Comparison of ENCODE assay signal across 1 fruit fly cellular context in the genomic region with DNA sequence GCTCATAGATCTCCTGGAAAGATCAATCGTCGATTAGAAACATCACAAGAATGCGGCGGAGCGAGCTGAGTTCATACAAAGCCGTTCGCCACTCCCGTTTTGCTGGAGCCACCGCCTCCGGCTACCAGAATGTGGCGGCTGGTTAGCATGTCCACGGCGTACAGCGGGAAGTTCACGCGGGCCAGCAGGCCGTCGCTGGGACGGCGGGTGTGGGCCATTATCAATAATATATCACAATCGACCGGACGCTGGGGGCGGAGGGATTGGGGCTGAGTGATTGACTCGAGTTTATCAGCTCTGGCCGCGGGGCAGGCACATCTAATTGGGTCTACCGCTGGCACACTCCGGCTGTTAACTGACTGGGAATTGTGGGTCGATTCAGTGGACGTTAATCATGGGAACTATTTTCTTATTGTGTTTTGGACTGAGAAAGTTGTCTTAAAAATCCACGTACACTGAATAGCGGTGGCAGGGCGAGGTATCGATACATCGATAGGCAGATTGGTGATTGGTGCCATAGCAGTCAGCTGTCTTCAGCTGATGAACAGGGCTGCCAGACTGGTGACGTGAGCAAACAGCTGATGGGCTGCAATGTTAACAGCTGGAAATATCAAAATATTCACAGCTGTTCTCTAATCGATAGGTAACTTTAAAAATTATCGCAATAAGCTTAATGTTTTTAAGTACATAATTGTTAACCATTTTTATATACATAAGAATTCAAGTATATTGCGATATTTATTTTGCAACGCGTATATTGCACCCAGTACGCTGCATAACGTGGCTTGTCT.
A peak's percentile ranks its signal among the peaks of the same experiment; 100 is the strongest.
TF ChIP-seq lines count a peak whose summit lies in the region.

TSS of gene CG9175 (minus strand) at position 488 of the 791 bp plus-strand sequence.

TF ChIP-seq in whole organism, embryonic, 481 proteins besides CTCF, POLR2A, EP300 and RAD21 (continued from another document and continues in another):
- peak; percentile 94 for TF ChIP-seq YL-1 (GFP tag; optimal IDR thresholded peaks at IDR 0.05; lab: Kevin White, UChicago)
- TF ChIP-seq CG30020 (tag; optimal IDR thresholded peaks at IDR 0.05; lab: Kevin White, UChicago): peak; percentile 33
- TF ChIP-seq vnd (GFP tag; IDR thresholded peaks at IDR 0.05; lab: Robert Waterston, UW; ENCODE audit: partially characterized antibody): peak; percentile 87
- peak; percentile 73 for TF ChIP-seq HmgD (GFP tag; optimal IDR thresholded peaks at IDR 0.05; lab: Kevin White, UChicago)
- peak; percentile 39 for TF ChIP-seq tx (GFP tag; optimal IDR thresholded peaks at IDR 0.05; lab: Kevin White, UChicago)
- TF ChIP-seq CG4328 (GFP tag; optimal IDR thresholded peaks at IDR 0.05; lab: Kevin White, UChicago): peak; percentile 4
- TF ChIP-seq BtbVII (GFP tag; optimal IDR thresholded peaks at IDR 0.05; lab: Kevin White, UChicago): no peak
- peak; percentile 85 for TF ChIP-seq CG17186 (GFP tag; optimal IDR thresholded peaks at IDR 0.05; lab: Kevin White, UChicago)
- no peak for TF ChIP-seq pan (optimal IDR thresholded peaks at IDR 0.05; lab: Kevin White, UChicago)
- no peak for TF ChIP-seq pan (GFP tag; optimal IDR thresholded peaks at IDR 0.05 in 1 of 2, IDR thresholded peaks at IDR 0.05 in 1 of 2)
- TF ChIP-seq CG13287 (GFP tag; IDR thresholded peaks at IDR 0.05; lab: Robert Waterston, UW; ENCODE audit: partially characterized antibody): peak; percentile 99
- TF ChIP-seq zfh2 (GFP tag; optimal IDR thresholded peaks at IDR 0.05; lab: Kevin White, UChicago): peak; percentile 41
- TF ChIP-seq Ets97D (GFP tag; optimal IDR thresholded peaks at IDR 0.05; lab: Kevin White, UChicago): peak; percentile 82
- peak; percentile 63 for TF ChIP-seq zen (tag; optimal IDR thresholded peaks at IDR 0.05; lab: Kevin White, UChicago)
- peak; percentile 98 for TF ChIP-seq MBD-R2 (GFP tag; IDR thresholded peaks at IDR 0.05; lab: Robert Waterston, UW)
- peak; percentile 5 for TF ChIP-seq CG11398 (GFP tag; optimal IDR thresholded peaks at IDR 0.05; lab: Kevin White, UChicago)
- TF ChIP-seq pfk (GFP tag; optimal IDR thresholded peaks at IDR 0.05; lab: Kevin White, UChicago): peak; percentile 35
- no peak for TF ChIP-seq Oli (tag; optimal IDR thresholded peaks at IDR 0.05; lab: Kevin White, UChicago)
- TF ChIP-seq CG4854 (GFP tag; optimal IDR thresholded peaks at IDR 0.05; lab: Kevin White, UChicago): peak; percentile 14
- TF ChIP-seq hbn (GFP tag; IDR thresholded peaks at IDR 0.05; lab: Robert Waterston, UW; ENCODE audit: partially characterized antibody): peak; percentile 98
- peak; percentile 41; the same call in 1 of the 2 replicates for TF ChIP-seq chm (GFP tag; IDR thresholded peaks at IDR 0.05; lab: Robert Waterston, UW)
- TF ChIP-seq row (GFP tag; IDR thresholded peaks at IDR 0.05; lab: Robert Waterston, UW): peak; percentile 83
- TF ChIP-seq CG12299 (tag; optimal IDR thresholded peaks at IDR 0.05; lab: Kevin White, UChicago): no peak
- TF ChIP-seq crol (GFP tag; IDR thresholded peaks at IDR 0.05; lab: Robert Waterston, UW): peak; percentile 40
- 0 out of 3 replicates have a peak, but pooled peaks have one; percentile 24 for TF ChIP-seq ken (GFP tag; IDR thresholded peaks at IDR 0.05; lab: Robert Waterston, UW)
- peak; percentile 30 for TF ChIP-seq Mad (GFP tag; optimal IDR thresholded peaks at IDR 0.05; lab: Kevin White, UChicago)
- peak; percentile 2 for TF ChIP-seq CG17359 (tag; optimal IDR thresholded peaks at IDR 0.05; lab: Kevin White, UChicago)
- TF ChIP-seq HLHmδ (GFP tag; optimal IDR thresholded peaks at IDR 0.05; lab: Kevin White, UChicago): peak; percentile 83
- TF ChIP-seq unc-4 (GFP tag; IDR thresholded peaks at IDR 0.05; lab: Robert Waterston, UW; ENCODE audit: partially characterized antibody): peak; percentile 99
- peak; percentile 75; the same call in 1 of the 2 replicates for TF ChIP-seq nerfin-2 (GFP tag; IDR thresholded peaks at IDR 0.05; lab: Robert Waterston, UW; ENCODE audit: partially characterized antibody)
- TF ChIP-seq Trl (optimal IDR thresholded peaks at IDR 0.05; lab: Kevin White, UChicago): no peak
- peak; percentile 12 for TF ChIP-seq Trl (GFP tag; optimal IDR thresholded peaks at IDR 0.05; lab: Kevin White, UChicago)
- TF ChIP-seq CG17361 (GFP tag; IDR thresholded peaks at IDR 0.05; lab: Robert Waterston, UW): peak; percentile 19; the same call in 1 of the 3 replicates
- TF ChIP-seq CG1792 (GFP tag; optimal IDR thresholded peaks at IDR 0.05; lab: Kevin White, UChicago): peak; percentile 15
- peak; percentile 30 for TF ChIP-seq chn (GFP tag; optimal IDR thresholded peaks at IDR 0.05; lab: Kevin White, UChicago)
- TF ChIP-seq CG17612 (GFP tag; IDR thresholded peaks at IDR 0.05; lab: Robert Waterston, UW): no peak
- peak; percentile 3 for TF ChIP-seq CG15696 (tag; optimal IDR thresholded peaks at IDR 0.05; lab: Kevin White, UChicago)
- peak; percentile 62 for TF ChIP-seq sug (tag; optimal IDR thresholded peaks at IDR 0.05; lab: Kevin White, UChicago)
- TF ChIP-seq pzg (GFP tag; optimal IDR thresholded peaks at IDR 0.05; lab: Kevin White, UChicago): peak; percentile 100
- peak; percentile 58 for TF ChIP-seq CG12391 (tag; optimal IDR thresholded peaks at IDR 0.05; lab: Kevin White, UChicago)
- TF ChIP-seq CG7556 (GFP tag; optimal IDR thresholded peaks at IDR 0.05; lab: Kevin White, UChicago): peak; percentile 2
- TF ChIP-seq mld (GFP tag; IDR thresholded peaks at IDR 0.05; lab: Robert Waterston, UW; ENCODE audit: partially characterized antibody): peak; percentile 88
- peak; percentile 6 for TF ChIP-seq vfl (GFP tag; optimal IDR thresholded peaks at IDR 0.05; lab: Kevin White, UChicago)
- TF ChIP-seq CG4424 (GFP tag; optimal IDR thresholded peaks at IDR 0.05; lab: Kevin White, UChicago): peak; percentile 42
- peak; percentile 83 for TF ChIP-seq sens (GFP tag; lab: Kevin White, UChicago)
- no peak for TF ChIP-seq CG14965 (GFP tag; optimal IDR thresholded peaks at IDR 0.05; lab: Kevin White, UChicago; ENCODE audit: borderline replicate concordance)
- no peak for TF ChIP-seq fd64A (GFP tag; optimal IDR thresholded peaks at IDR 0.05; lab: Kevin White, UChicago)
- TF ChIP-seq Ssrp (tag; optimal IDR thresholded peaks at IDR 0.05; lab: Kevin White, UChicago): no peak
- TF ChIP-seq Xrp1 (GFP tag; IDR thresholded peaks at IDR 0.05; lab: Robert Waterston, UW): 0 out of 2 replicates have a peak, but pooled peaks have one; percentile 14
- peak; percentile 23 for TF ChIP-seq CG3163 (GFP tag; optimal IDR thresholded peaks at IDR 0.05; lab: Kevin White, UChicago)
- TF ChIP-seq Eip74EF (GFP tag; optimal IDR thresholded peaks at IDR 0.05; lab: Kevin White, UChicago): no peak
- TF ChIP-seq Pdp1 (GFP tag; optimal IDR thresholded peaks at IDR 0.05; lab: Kevin White, UChicago): peak; percentile 22 to 63
- peak; percentile 8 for TF ChIP-seq bab2 (GFP tag; optimal IDR thresholded peaks at IDR 0.05; lab: Kevin White, UChicago)
- peak; percentile 78 for TF ChIP-seq ci (GFP tag; IDR thresholded peaks at IDR 0.05; lab: Robert Waterston, UW)
- peak; percentile 12; the same call in 1 of the 2 replicates for TF ChIP-seq Adf1 (GFP tag; IDR thresholded peaks at IDR 0.05; lab: Robert Waterston, UW)
- no peak for TF ChIP-seq CG6689 (GFP tag; IDR thresholded peaks at IDR 0.05; lab: Robert Waterston, UW)
- TF ChIP-seq fd96Cb (tag; optimal IDR thresholded peaks at IDR 0.05; lab: Kevin White, UChicago): no peak
- no peak for TF ChIP-seq usp (GFP tag; optimal IDR thresholded peaks at IDR 0.05; lab: Kevin White, UChicago)
- TF ChIP-seq CG14050 (GFP tag; IDR thresholded peaks at IDR 0.05; lab: Robert Waterston, UW): no peak; the same call in 2 of the 3 replicates
- TF ChIP-seq Nf-YA (GFP tag; IDR thresholded peaks at IDR 0.05; lab: Robert Waterston, UW): no peak
- TF ChIP-seq inv (GFP tag; IDR thresholded peaks at IDR 0.05; lab: Robert Waterston, UW; ENCODE audit: partially characterized antibody): peak; percentile 94
- no peak for TF ChIP-seq sc (optimal IDR thresholded peaks at IDR 0.05; lab: Kevin White, UChicago)
- TF ChIP-seq sc (GFP tag; optimal IDR thresholded peaks at IDR 0.05; lab: Kevin White, UChicago): no peak
- TF ChIP-seq Nf-YC (tag; optimal IDR thresholded peaks at IDR 0.05; lab: Kevin White, UChicago): peak; percentile 44
- TF ChIP-seq CG2129 (GFP tag; IDR thresholded peaks at IDR 0.05; lab: Robert Waterston, UW; ENCODE audit: partially characterized antibody): peak; percentile 89
- peak; percentile 47 for TF ChIP-seq CG13775 (GFP tag; optimal IDR thresholded peaks at IDR 0.05; lab: Kevin White, UChicago)
- TF ChIP-seq CG12104 (GFP tag; optimal IDR thresholded peaks at IDR 0.05; lab: Kevin White, UChicago): peak; percentile 15
- peak; percentile 68 for TF ChIP-seq Myb (GFP tag; optimal IDR thresholded peaks at IDR 0.05; lab: Kevin White, UChicago)
- TF ChIP-seq CG15514 (GFP tag; optimal IDR thresholded peaks at IDR 0.05; lab: Kevin White, UChicago): peak; percentile 81
- TF ChIP-seq Sry-β (GFP tag; optimal IDR thresholded peaks at IDR 0.05; lab: Kevin White, UChicago): peak; percentile 35
- 0 out of 2 replicates have a peak, but pooled peaks have one; percentile 32 for TF ChIP-seq slbo (GFP tag; IDR thresholded peaks at IDR 0.05; lab: Robert Waterston, UW)
- peak; percentile 7 for TF ChIP-seq Atf-2 (GFP tag; optimal IDR thresholded peaks at IDR 0.05; lab: Kevin White, UChicago)
- TF ChIP-seq Hey (tag; optimal IDR thresholded peaks at IDR 0.05; lab: Kevin White, UChicago): no peak
- TF ChIP-seq CG3847 (GFP tag; IDR thresholded peaks at IDR 0.05; lab: Robert Waterston, UW): peak; percentile 84
- TF ChIP-seq gro (GFP tag; optimal IDR thresholded peaks at IDR 0.05; lab: Kevin White, UChicago): peak; percentile 83
- peak; percentile 92 for TF ChIP-seq Xbp1 (GFP tag; optimal IDR thresholded peaks at IDR 0.05; lab: Kevin White, UChicago)
- TF ChIP-seq CG32532 (GFP tag; IDR thresholded peaks at IDR 0.05; lab: Robert Waterston, UW): peak; percentile 58; the same call in 1 of the 2 replicates
- peak; percentile 33 for TF ChIP-seq Dek (tag; optimal IDR thresholded peaks at IDR 0.05; lab: Kevin White, UChicago)
- TF ChIP-seq NFAT (GFP tag; IDR thresholded peaks at IDR 0.05; lab: Robert Waterston, UW): peak; percentile 49; the same call in 1 of the 2 replicates
- peak; percentile 95 for TF ChIP-seq CG16813 (GFP tag; IDR thresholded peaks at IDR 0.05; lab: Robert Waterston, UW; ENCODE audit: partially characterized antibody)
- TF ChIP-seq Camta (GFP tag; optimal IDR thresholded peaks at IDR 0.05; lab: Kevin White, UChicago): peak; percentile 3
- TF ChIP-seq ind (GFP tag; optimal IDR thresholded peaks at IDR 0.05; lab: Kevin White, UChicago): peak; percentile 7
- TF ChIP-seq dysf (GFP tag; IDR thresholded peaks at IDR 0.05; lab: Robert Waterston, UW): no peak
- peak; percentile 98 for TF ChIP-seq Bgb (GFP tag; IDR thresholded peaks at IDR 0.05; lab: Robert Waterston, UW; ENCODE audit: partially characterized antibody)
- TF ChIP-seq Sox102F (GFP tag; optimal IDR thresholded peaks at IDR 0.05; lab: Kevin White, UChicago): no peak
- peak; percentile 32 for TF ChIP-seq CG18599 (GFP tag; optimal IDR thresholded peaks at IDR 0.05; lab: Kevin White, UChicago)
- no peak for TF ChIP-seq Usf (GFP tag; optimal IDR thresholded peaks at IDR 0.05; lab: Kevin White, UChicago)
- no peak for TF ChIP-seq az2 (GFP tag; optimal IDR thresholded peaks at IDR 0.05; lab: Kevin White, UChicago)
- TF ChIP-seq CG9817 (tag; optimal IDR thresholded peaks at IDR 0.05; lab: Kevin White, UChicago): peak; percentile 46
- no peak for TF ChIP-seq CG4404 (GFP tag; IDR thresholded peaks at IDR 0.05; lab: Robert Waterston, UW)
- peak; percentile 36 for TF ChIP-seq CG2678 (tag; optimal IDR thresholded peaks at IDR 0.05; lab: Kevin White, UChicago)
- TF ChIP-seq CG32767 (GFP tag; IDR thresholded peaks at IDR 0.05; lab: Robert Waterston, UW): no peak
- TF ChIP-seq rib (GFP tag; IDR thresholded peaks at IDR 0.05; lab: Robert Waterston, UW): peak; percentile 33; the same call in 1 of the 2 replicates
- no peak for TF ChIP-seq Fer2 (tag; optimal IDR thresholded peaks at IDR 0.05; lab: Kevin White, UChicago)
- no peak for TF ChIP-seq CG8478 (optimal IDR thresholded peaks at IDR 0.05; lab: Kevin White, UChicago)
- no peak for TF ChIP-seq Hr39 (optimal IDR thresholded peaks at IDR 0.05; lab: Kevin White, UChicago)
- no peak for TF ChIP-seq tup (GFP tag; optimal IDR thresholded peaks at IDR 0.05; lab: Kevin White, UChicago)
- peak; percentile 31 for TF ChIP-seq Side (GFP tag; optimal IDR thresholded peaks at IDR 0.05; lab: Kevin White, UChicago)
- TF ChIP-seq PHDP (tag; optimal IDR thresholded peaks at IDR 0.05; lab: Kevin White, UChicago): peak; percentile 38
- peak; percentile 99 for TF ChIP-seq Sry-δ (GFP tag; optimal IDR thresholded peaks at IDR 0.05; lab: Kevin White, UChicago)
- no peak for TF ChIP-seq gsb (GFP tag; IDR thresholded peaks at IDR 0.05; lab: Robert Waterston, UW)
- TF ChIP-seq prd (optimal IDR thresholded peaks at IDR 0.05; lab: Kevin White, UChicago): no peak
- 0 out of 3 replicates have a peak, but pooled peaks have one; percentile 18 for TF ChIP-seq prd (GFP tag; IDR thresholded peaks at IDR 0.05; lab: Robert Waterston, UW)
- TF ChIP-seq CG34422 (GFP tag; IDR thresholded peaks at IDR 0.05; lab: Robert Waterston, UW): peak; percentile 81
- TF ChIP-seq stc (GFP tag; IDR thresholded peaks at IDR 0.05; lab: Robert Waterston, UW): peak; percentile 35; the same call in 1 of the 2 replicates
- TF ChIP-seq abd-A (tag; optimal IDR thresholded peaks at IDR 0.05; lab: Kevin White, UChicago): peak; percentile 62
- peak; percentile 20 for TF ChIP-seq unpg (GFP tag; optimal IDR thresholded peaks at IDR 0.05; lab: Kevin White, UChicago)
- peak; percentile 28 for TF ChIP-seq CG13424 (tag; optimal IDR thresholded peaks at IDR 0.05; lab: Kevin White, UChicago)
- TF ChIP-seq D19B (GFP tag; optimal IDR thresholded peaks at IDR 0.05; lab: Kevin White, UChicago): no peak
- TF ChIP-seq Drgx (GFP tag; IDR thresholded peaks at IDR 0.05; lab: Robert Waterston, UW): 0 out of 2 replicates have a peak, but pooled peaks have one; percentile 24
- peak; percentile 60 for TF ChIP-seq CG34376 (GFP tag; optimal IDR thresholded peaks at IDR 0.05; lab: Kevin White, UChicago)
- peak; percentile 26 for TF ChIP-seq Hsf (GFP tag; optimal IDR thresholded peaks at IDR 0.05; lab: Kevin White, UChicago)
- peak; percentile 55; the same call in 1 of the 2 replicates for TF ChIP-seq E2f2 (GFP tag; IDR thresholded peaks at IDR 0.05; lab: Robert Waterston, UW)
- TF ChIP-seq twi (tag; optimal IDR thresholded peaks at IDR 0.05; lab: Kevin White, UChicago): no peak
- TF ChIP-seq CG7271 (tag; optimal IDR thresholded peaks at IDR 0.05; lab: Kevin White, UChicago): peak; percentile 34
- TF ChIP-seq CG7963 (GFP tag; IDR thresholded peaks at IDR 0.05; lab: Robert Waterston, UW; ENCODE audit: partially characterized antibody): peak; percentile 93
- TF ChIP-seq zen2 (GFP tag; IDR thresholded peaks at IDR 0.05; lab: Robert Waterston, UW; ENCODE audit: partially characterized antibody): peak; percentile 95
